Worm (Caenorhabditis elegans) whole organism, L2 larva: ENCODE results near the gene K10H10.7.

Source experiments
- C34F6.9 ChIP-seq: fragments of 150-350 bp; optimal IDR thresholded peaks from 2 replicates; lab custom pipeline; 2014; ENCODE audit warnings: missing biosample characterization, missing genetic modification characterization
- F13H6.1 ChIP-seq: sonication (generic microtip); optimal IDR thresholded peaks from 2 replicates; lab custom pipeline; 2016; ENCODE audit warnings: missing genetic modification characterization, missing compliant biosample characterization
- R02D3.7 ChIP-seq: fragments of 150-350 bp; optimal IDR thresholded peaks from 2 replicates; lab custom pipeline; 2014; ENCODE audit warnings: missing biosample characterization, missing genetic modification characterization
- Y55F3AM.14 ChIP-seq: fragments of 200-800 bp; sonication (Bioruptor generic); optimal IDR thresholded peaks from 2 replicates; lab custom pipeline; 2018; ENCODE audit warnings: mild to moderate bottlenecking, missing genetic modification characterization, missing compliant biosample characterization
- ZK546.5 ChIP-seq: sonication (generic microtip); optimal IDR thresholded peaks from 2 replicates; lab custom pipeline; 2017; ENCODE audit warnings: missing biosample characterization, missing genetic modification characterization
- alr-1 ChIP-seq: fragments of 150-350 bp; optimal IDR thresholded peaks from 2 replicates; lab custom pipeline; 2014; ENCODE audit warnings: missing biosample characterization, missing genetic modification characterization
- aly-2 ChIP-seq: fragments of 150-350 bp; optimal IDR thresholded peaks from 2 replicates; lab custom pipeline; 2014; ENCODE audit warnings: missing biosample characterization, missing genetic modification characterization
- ama-1 ChIP-seq: fragments of 150-350 bp; optimal IDR thresholded peaks from 2 replicates; lab custom pipeline; 2018; ENCODE audit warnings: inconsistent platforms
- ceh-16 ChIP-seq: fragments of 150-350 bp; optimal IDR thresholded peaks from 2 replicates; lab custom pipeline; 2014; ENCODE audit warnings: missing biosample characterization, missing genetic modification characterization
- crh-2 ChIP-seq: sonication (generic microtip); optimal IDR thresholded peaks from 2 replicates; lab custom pipeline; 2017; ENCODE audit warnings: missing biosample characterization, missing genetic modification characterization
- dmd-4 ChIP-seq: sonication (generic microtip); optimal IDR thresholded peaks from 2 replicates; lab custom pipeline; 2017; ENCODE audit warnings: missing biosample characterization, missing genetic modification characterization
- egl-27 ChIP-seq: sonication (generic microtip); optimal IDR thresholded peaks from 3 replicates; lab custom pipeline; 2017; ENCODE audit warnings: missing biosample characterization, missing genetic modification reagents, missing genetic modification characterization
- elt-1 ChIP-seq: fragments of 150-350 bp; optimal IDR thresholded peaks from 2 replicates; lab custom pipeline; 2014; ENCODE audit warnings: missing biosample characterization, missing genetic modification characterization
- elt-3 ChIP-seq: sonication (generic microtip); optimal IDR thresholded peaks from 2 replicates; lab custom pipeline; 2017; ENCODE audit warnings: missing biosample characterization, missing genetic modification characterization
- fos-1 ChIP-seq: fragments of 150-350 bp; optimal IDR thresholded peaks from 2 replicates; lab custom pipeline; 2014; ENCODE audit warnings: missing biosample characterization, missing genetic modification characterization
- gmeb-1 ChIP-seq: fragments of 150-350 bp; optimal IDR thresholded peaks from 2 replicates; lab custom pipeline; 2014; ENCODE audit warnings: missing biosample characterization, missing genetic modification characterization
- lin-11 ChIP-seq: fragments of 150-350 bp; sonication (generic microtip); optimal IDR thresholded peaks from 2 replicates; lab custom pipeline; 2014; ENCODE audit warnings: missing biosample characterization, missing genetic modification characterization, inconsistent platforms, mixed read lengths
- lin-13 ChIP-seq: fragments of 150-350 bp; optimal IDR thresholded peaks from 2 replicates; lab custom pipeline; 2014; ENCODE audit warnings: missing biosample characterization, missing genetic modification reagents, missing genetic modification characterization
- lin-39 ChIP-seq: fragments of 150-350 bp; optimal IDR thresholded peaks from 2 replicates; lab custom pipeline; 2014; ENCODE audit warnings: missing biosample characterization, missing genetic modification reagents, missing genetic modification characterization
- lsy-2 ChIP-seq, 2 experiments: fragments of 150-350 bp in 1 of 2; sonication (generic microtip) in 1 of 2; optimal IDR thresholded peaks; 2 replicates each; lab custom pipeline; 2014 to 2017; ENCODE audit warnings: missing biosample characterization in 2 of 2, missing genetic modification characterization in 2 of 2
- mbf-1 ChIP-seq: sonication (generic microtip); optimal IDR thresholded peaks from 2 replicates; lab custom pipeline; 2017; ENCODE audit warnings: missing biosample characterization, missing genetic modification characterization
- mdl-1 ChIP-seq, 2 experiments: fragments of 150-350 bp in 1 of 2; sonication (generic microtip) in 1 of 2; optimal IDR thresholded peaks; 2 replicates each; lab custom pipeline; 2017; ENCODE audit warnings: missing biosample characterization in 2 of 2, missing genetic modification characterization in 2 of 2
- nhr-10 ChIP-seq: sonication (generic microtip); optimal IDR thresholded peaks from 2 replicates; lab custom pipeline; 2017; ENCODE audit warnings: missing biosample characterization, missing genetic modification characterization
- nhr-11 ChIP-seq: fragments of 150-350 bp; optimal IDR thresholded peaks from 2 replicates; lab custom pipeline; 2014; ENCODE audit warnings: missing biosample characterization, missing genetic modification characterization
- nhr-12 ChIP-seq: fragments of 150-350 bp; optimal IDR thresholded peaks from 2 replicates; lab custom pipeline; 2014; ENCODE audit warnings: missing biosample characterization, missing genetic modification characterization
- nhr-21 ChIP-seq: fragments of 150-350 bp; optimal IDR thresholded peaks from 2 replicates; lab custom pipeline; 2014; ENCODE audit warnings: missing biosample characterization, missing genetic modification characterization
- nhr-23 ChIP-seq: fragments of 150-350 bp; optimal IDR thresholded peaks from 2 replicates; lab custom pipeline; 2014; ENCODE audit warnings: missing biosample characterization, missing genetic modification reagents, missing genetic modification characterization
- nhr-237 ChIP-seq: fragments of 150-350 bp; optimal IDR thresholded peaks from 2 replicates; lab custom pipeline; 2014; ENCODE audit warnings: missing biosample characterization, missing genetic modification characterization
- nhr-25 ChIP-seq: fragments of 150-350 bp; sonication (generic microtip); optimal IDR thresholded peaks from 3 replicates; lab custom pipeline; 2014; ENCODE audit warnings: missing biosample characterization, missing genetic modification characterization
- nhr-6 ChIP-seq: fragments of 150-350 bp; optimal IDR thresholded peaks from 2 replicates; lab custom pipeline; 2014; ENCODE audit warnings: missing biosample characterization, missing genetic modification characterization
- nhr-77 ChIP-seq: fragments of 150-350 bp; optimal IDR thresholded peaks from 2 replicates; lab custom pipeline; 2014; ENCODE audit warnings: missing biosample characterization, missing genetic modification characterization
- peb-1 ChIP-seq: fragments of 150-350 bp; optimal IDR thresholded peaks from 2 replicates; lab custom pipeline; 2014; ENCODE audit warnings: missing biosample characterization, missing genetic modification characterization
- sem-4 ChIP-seq: fragments of 150-350 bp; optimal IDR thresholded peaks from 2 replicates; lab custom pipeline; 2014; ENCODE audit warnings: missing biosample characterization, missing genetic modification reagents, missing genetic modification characterization
- skn-1 ChIP-seq: sonication (generic microtip); optimal IDR thresholded peaks from 2 replicates; lab custom pipeline; 2017; ENCODE audit warnings: missing biosample characterization, missing genetic modification characterization
- sma-9 ChIP-seq, 2 experiments: fragments of 150-350 bp in 1 of 2; sonication (generic microtip) in 1 of 2; optimal IDR thresholded peaks; 2 replicates each; lab custom pipeline; 2014 to 2016; ENCODE audit warnings: missing genetic modification characterization in 2 of 2, mild to moderate bottlenecking in 1 of 2, missing biosample characterization in 1 of 2, missing compliant biosample characterization in 1 of 2, missing genetic modification reagents in 1 of 2, moderate library complexity in 1 of 2
- unc-39 ChIP-seq: fragments of 150-350 bp; optimal IDR thresholded peaks from 2 replicates; lab custom pipeline; 2014; ENCODE audit warnings: missing biosample characterization, missing genetic modification characterization
- unc-55 ChIP-seq: fragments of 150-350 bp; sonication (generic microtip); optimal IDR thresholded peaks from 3 replicates; lab custom pipeline; 2014; ENCODE audit warnings: missing biosample characterization, missing genetic modification reagents, missing genetic modification characterization
- zag-1 ChIP-seq: fragments of 150-350 bp; optimal IDR thresholded peaks from 2 replicates; lab custom pipeline; 2014; ENCODE audit warnings: missing biosample characterization, missing genetic modification characterization
- ztf-11 ChIP-seq: sonication (generic microtip); optimal IDR thresholded peaks from 2 replicates; lab custom pipeline; 2017; ENCODE audit warnings: missing biosample characterization, missing genetic modification characterization
- ztf-4 ChIP-seq: fragments of 150-350 bp; optimal IDR thresholded peaks from 2 replicates; lab custom pipeline; 2014; ENCODE audit warnings: missing biosample characterization, missing genetic modification characterization

Gene K10H10.7

DNA sequence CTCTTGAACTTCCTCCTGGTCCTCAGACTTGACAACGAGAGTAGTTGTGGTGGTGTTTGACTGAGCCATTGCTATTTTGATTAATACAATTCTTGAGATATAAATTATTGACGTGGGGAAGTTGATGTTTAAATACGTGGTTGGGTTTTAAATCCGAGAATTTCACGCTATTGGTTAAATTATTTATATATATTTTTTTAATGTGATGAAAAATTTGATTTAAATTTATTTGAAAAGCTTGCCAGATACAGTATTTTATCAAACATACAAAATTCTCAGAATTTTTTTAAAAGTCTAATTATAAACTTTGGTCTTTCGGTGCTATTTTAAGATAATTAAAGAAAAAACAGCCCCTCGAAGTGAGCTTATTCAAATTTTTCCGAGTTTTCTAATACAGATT lies at the start of gene K10H10.7, which contains the start of gene K10H10.10:
TSS of gene K10H10.7 (minus strand) at position 101 of the 400 bp plus-strand sequence.
TSS of gene K10H10.10 (plus strand) at position 204 of the 400 bp plus-strand sequence.
- TF ChIP-seq peb-1 (tag; lab: Kevin White, UChicago) = no peak
- no peak for TF ChIP-seq nhr-11 (tag; lab: Kevin White, UChicago)
- no peak for TF ChIP-seq lin-11
- no peak for TF ChIP-seq ztf-11 (tag; lab: Kevin White, UChicago)
- no peak for TF ChIP-seq R02D3.7 (tag; lab: Kevin White, UChicago)
- no peak for TF ChIP-seq mdl-1 (tag; optimal IDR thresholded peaks at IDR 0.05; lab: Kevin White, UChicago)

DNA sequence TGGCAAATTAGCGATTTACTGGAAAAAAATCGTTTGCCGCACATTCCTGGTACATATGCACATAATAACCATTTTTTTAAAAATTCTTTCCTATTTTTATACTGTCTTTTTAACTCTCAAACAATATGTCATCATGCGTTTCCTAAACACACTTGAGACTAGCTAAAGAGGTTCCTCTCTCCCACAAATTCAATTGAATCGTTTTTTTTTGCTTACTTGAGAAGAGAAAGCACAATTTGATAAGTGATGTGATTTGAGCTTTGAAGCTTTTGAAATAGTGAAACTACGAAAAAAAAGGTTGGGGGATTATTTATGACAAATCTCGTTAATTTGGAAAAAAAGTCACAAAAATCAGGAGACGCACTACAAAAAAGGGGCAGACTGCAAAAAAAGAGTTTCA lies 47.6 kb upstream of the K10H10.7 start:
- TF ChIP-seq nhr-10 (tag; lab: Kevin White, UChicago) = no peak
- no peak for TF ChIP-seq C34F6.9 (tag; lab: Kevin White, UChicago)
- no peak for TF ChIP-seq gmeb-1 (tag; lab: Kevin White, UChicago)
- no peak for TF ChIP-seq nhr-25 (tag; lab: Kevin White, UChicago)
- TF ChIP-seq unc-55 (GFP tag; lab: Kevin White, UChicago) = no peak
- no peak for TF ChIP-seq ceh-16 (tag; lab: Kevin White, UChicago)
- TF ChIP-seq nhr-12 (tag; lab: Kevin White, UChicago) = no peak
- TF ChIP-seq elt-3 = no peak
- TF ChIP-seq egl-27 (tag; lab: Kevin White, UChicago) = no peak
- no peak for TF ChIP-seq sem-4 (tag; lab: Kevin White, UChicago)
- no peak for TF ChIP-seq nhr-11 (tag; lab: Kevin White, UChicago)
- TF ChIP-seq lin-11 = no peak

DNA sequence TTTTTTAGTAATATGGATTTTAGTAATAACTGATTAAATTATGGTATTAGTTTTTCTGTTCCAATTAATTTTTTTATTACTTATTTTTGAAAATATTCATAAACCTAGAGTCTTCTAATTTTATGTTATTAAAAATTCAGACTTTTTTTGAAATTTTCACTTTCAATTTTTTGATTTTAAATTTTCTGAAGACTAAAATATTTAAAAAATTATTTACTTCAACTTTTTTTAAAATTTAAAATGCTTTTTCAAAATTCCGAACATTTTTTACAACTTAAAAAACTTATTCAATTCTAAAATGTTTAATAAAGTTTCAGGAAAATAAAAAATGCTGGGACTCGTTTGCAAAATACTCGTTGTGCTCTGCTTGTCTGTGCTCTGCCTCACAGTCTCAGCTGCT lies 43.1 kb upstream of the K10H10.7 start, which contains the start of gene nlp-41:
TSS of gene nlp-41 (plus strand) at position 301 of the 400 bp plus-strand sequence.
- no peak for TF ChIP-seq lin-39 (tag; lab: Kevin White, UChicago)
- no peak for TF ChIP-seq gmeb-1 (tag; lab: Kevin White, UChicago)
- TF ChIP-seq ztf-11 (tag; lab: Kevin White, UChicago) = no peak

DNA sequence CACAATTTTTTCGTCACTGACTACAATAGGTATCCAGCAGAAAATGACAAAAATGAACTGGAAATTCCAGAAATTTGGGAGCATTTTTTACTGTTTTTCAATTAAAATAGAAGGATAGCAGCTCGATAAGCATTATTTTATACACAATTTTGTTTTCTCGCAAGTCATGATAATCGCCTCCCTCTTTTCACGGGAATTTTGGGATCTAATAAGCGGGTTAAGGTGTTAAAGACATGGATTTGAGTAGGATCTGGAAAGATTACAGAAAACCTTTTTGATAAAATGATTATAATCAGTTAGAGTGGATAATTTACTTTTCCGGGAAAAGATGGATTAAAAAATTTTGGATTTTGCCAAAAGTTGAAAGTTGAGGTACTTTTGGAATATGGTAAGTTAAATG lies 41.2 kb upstream of the K10H10.7 start, which contains the start of gene gcy-29:
TSS of gene gcy-29 (minus strand) at position 101 of the 400 bp plus-strand sequence.
- TF ChIP-seq elt-1 (tag; lab: Kevin White, UChicago) (no peak), lsy-2 (tag; optimal IDR thresholded peaks at IDR 0.05; lab: Kevin White, UChicago) (no peak), nhr-77 (no peak), nhr-21 (tag; lab: Kevin White, UChicago) (no peak), dmd-4 (tag; lab: Kevin White, UChicago) (no peak), zag-1 (tag; lab: Kevin White, UChicago) (no peak), elt-3 (no peak), alr-1 (tag; lab: Kevin White, UChicago) (no peak), ztf-4 (no peak), skn-1 (tag; lab: Kevin White, UChicago) (no peak), unc-55 (GFP tag; lab: Kevin White, UChicago) (no peak), crh-2 (no peak), egl-27 (tag; lab: Kevin White, UChicago) (no peak), ceh-16 (tag; lab: Kevin White, UChicago) (no peak), lin-39 (tag; lab: Kevin White, UChicago) (no peak)

DNA sequence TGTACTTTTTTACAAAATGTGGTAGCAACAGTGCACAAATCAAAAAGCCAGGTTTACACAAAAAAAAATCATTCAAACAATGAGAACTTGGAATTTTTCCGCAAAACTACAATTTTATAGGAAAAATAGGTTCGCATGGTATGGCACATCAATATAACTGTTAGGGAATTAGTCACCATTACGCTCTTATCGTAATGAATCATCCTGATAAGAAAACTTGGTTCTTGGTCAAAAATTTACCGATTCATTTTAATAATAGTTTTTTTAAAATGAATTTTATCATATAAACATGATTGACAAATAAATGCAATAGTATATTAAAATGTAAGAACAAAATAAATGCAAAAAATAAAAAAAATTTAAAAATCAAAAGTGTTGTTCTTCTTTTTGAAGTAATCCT lies 33.1 kb upstream of the K10H10.7 start:
- TF ChIP-seq nhr-12 (tag; lab: Kevin White, UChicago) (no peak), F13H6.1 (tag; lab: Kevin White, UChicago) (no peak), fos-1 (peak; percentile 84)

DNA sequence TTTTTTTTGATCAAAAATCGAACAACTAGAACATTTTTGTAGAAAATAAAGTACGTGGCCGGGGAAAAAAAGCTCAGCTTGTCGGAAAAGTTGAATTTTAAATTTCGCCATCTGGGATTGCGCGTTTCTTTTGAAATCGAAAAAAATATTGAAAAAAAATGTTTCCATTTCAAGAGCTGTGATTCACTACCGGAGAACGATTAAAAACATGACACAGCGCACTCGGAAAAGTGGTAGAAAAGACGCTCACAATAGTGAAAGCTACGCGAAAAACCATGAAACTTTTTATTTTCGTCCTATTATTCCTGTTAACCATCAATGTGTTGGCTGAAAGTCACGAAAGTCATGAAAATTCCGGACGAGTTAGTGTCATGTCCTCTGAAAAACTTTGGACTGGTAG lies 30.3 kb upstream of the K10H10.7 start, which contains the start of the genes clec-147 and C04H5.7:
TSS of gene clec-147 (minus strand) at position 101 of the 400 bp plus-strand sequence.
TSS of gene C04H5.7 (plus strand) at position 219 of the 400 bp plus-strand sequence.
- TF ChIP-seq nhr-21 (tag; lab: Kevin White, UChicago) (no peak), Y55F3AM.14 (GFP tag; lab: Kevin White, UChicago) (no peak), elt-1 (tag; lab: Kevin White, UChicago) (no peak), unc-39 (tag; lab: Kevin White, UChicago) (no peak), ceh-16 (tag; lab: Kevin White, UChicago) (no peak), nhr-6 (no peak), sma-9 (GFP tag; optimal IDR thresholded peaks at IDR 0.05; lab: Kevin White, UChicago) (no peak), sma-9 (tag; optimal IDR thresholded peaks at IDR 0.05; lab: Kevin White, UChicago) (no peak), nhr-23 (tag; lab: Kevin White, UChicago) (no peak), sem-4 (tag; lab: Kevin White, UChicago) (no peak), fos-1 (no peak), lsy-2 (tag; optimal IDR thresholded peaks at IDR 0.05; lab: Kevin White, UChicago) (no peak), ama-1 (no peak), ZK546.5 (no peak), aly-2 (tag; lab: Kevin White, UChicago) (no peak), C34F6.9 (tag; lab: Kevin White, UChicago) (no peak), mbf-1 (no peak), lin-13 (GFP tag; lab: Kevin White, UChicago) (no peak), nhr-237 (tag; lab: Kevin White, UChicago) (no peak), ztf-11 (tag; lab: Kevin White, UChicago) (no peak), alr-1 (tag; lab: Kevin White, UChicago) (no peak)
